Worm (Caenorhabditis elegans) whole organism, mixed stage, embryonic: Measurements from ENCODE around the gene T01B7.13.

Source experiments
- M03D4.4 ChIP-seq: sonication (generic microtip); optimal IDR thresholded peaks from 2 replicates; lab custom pipeline; 2017; ENCODE audit warnings: mild to moderate bottlenecking, missing genetic modification characterization, missing compliant biosample characterization
- bed-3 ChIP-seq: fragments of 200-800 bp; sonication (Bioruptor generic); optimal IDR thresholded peaks from 3 replicates; lab custom pipeline; 2018; ENCODE audit warnings: mild to moderate bottlenecking, missing genetic modification characterization, moderate library complexity, missing compliant biosample characterization
- blmp-1 ChIP-seq: fragments of 150-350 bp; optimal IDR thresholded peaks from 2 replicates; lab custom pipeline; 2014; ENCODE audit warnings: missing biosample characterization, missing genetic modification characterization
- ces-1 ChIP-seq: fragments of 150-350 bp; optimal IDR thresholded peaks from 2 replicates; lab custom pipeline; 2014; ENCODE audit warnings: missing biosample characterization, missing genetic modification reagents, missing genetic modification characterization
- drap-1 ChIP-seq: fragments of 200-800 bp; sonication (Bioruptor generic); optimal IDR thresholded peaks from 3 replicates; lab custom pipeline; 2018; ENCODE audit warnings: mild to moderate bottlenecking, missing genetic modification characterization, missing compliant biosample characterization
- elt-1 ChIP-seq: sonication (generic microtip); optimal IDR thresholded peaks from 2 replicates; lab custom pipeline; 2017; ENCODE audit warnings: missing genetic modification characterization, mild to moderate bottlenecking, missing compliant biosample characterization, antibody characterized with exemption, moderate library complexity, borderline replicate concordance; ENCODE audit not compliant: insufficient read depth
- elt-3 ChIP-seq: fragments of 150-350 bp; optimal IDR thresholded peaks from 2 replicates; lab custom pipeline; 2014; ENCODE audit warnings: missing biosample characterization, missing genetic modification characterization
- flh-1 ChIP-seq: fragments of 200-800 bp; sonication (Bioruptor generic); optimal IDR thresholded peaks from 2 replicates; lab custom pipeline; 2018; ENCODE audit warnings: mild to moderate bottlenecking, missing genetic modification characterization, moderate library complexity, missing compliant biosample characterization
- ham-2 ChIP-seq: fragments of 200-800 bp; sonication (Bioruptor generic); optimal IDR thresholded peaks from 2 replicates; lab custom pipeline; 2018; ENCODE audit warnings: mild to moderate bottlenecking, missing genetic modification characterization, missing compliant biosample characterization
- lin-13 ChIP-seq: fragments of 150-350 bp; optimal IDR thresholded peaks from 2 replicates; lab custom pipeline; 2014; ENCODE audit warnings: missing biosample characterization, missing genetic modification characterization
- lin-32 ChIP-seq: fragments of 200-800 bp; sonication (Bioruptor generic); optimal IDR thresholded peaks from 2 replicates; lab custom pipeline; 2018; ENCODE audit warnings: mild to moderate bottlenecking, missing genetic modification characterization, missing compliant biosample characterization
- lsy-2 ChIP-seq: fragments of 150-350 bp; optimal IDR thresholded peaks from 2 replicates; lab custom pipeline; 2014; ENCODE audit warnings: missing biosample characterization, missing genetic modification characterization
- mab-5 ChIP-seq: fragments of 150-350 bp; optimal IDR thresholded peaks from 2 replicates; lab custom pipeline; 2014; ENCODE audit warnings: missing biosample characterization, missing genetic modification characterization
- mep-1 ChIP-seq: fragments of 150-350 bp; optimal IDR thresholded peaks from 2 replicates; lab custom pipeline; 2017; ENCODE audit warnings: missing biosample characterization, missing genetic modification reagents, missing genetic modification characterization, inconsistent platforms
- mls-2 ChIP-seq: sonication (generic microtip); optimal IDR thresholded peaks from 2 replicates; lab custom pipeline; 2016; ENCODE audit warnings: mild to moderate bottlenecking, missing genetic modification characterization, moderate library complexity, missing compliant biosample characterization
- nhr-12 ChIP-seq: fragments of 150-350 bp; optimal IDR thresholded peaks from 2 replicates; lab custom pipeline; 2014; ENCODE audit warnings: missing biosample characterization, missing genetic modification characterization
- nhr-2 ChIP-seq: fragments of 150-350 bp; optimal IDR thresholded peaks from 2 replicates; lab custom pipeline; 2014; ENCODE audit warnings: missing biosample characterization, missing genetic modification characterization
- nhr-237 ChIP-seq: fragments of 150-350 bp; optimal IDR thresholded peaks from 2 replicates; lab custom pipeline; 2014; ENCODE audit warnings: missing biosample characterization, missing genetic modification characterization
- nhr-28 ChIP-seq: fragments of 150-350 bp; optimal IDR thresholded peaks from 2 replicates; lab custom pipeline; 2014; ENCODE audit warnings: missing biosample characterization, missing genetic modification characterization
- pha-4 ChIP-seq: fragments of 150-350 bp; optimal IDR thresholded peaks from 2 replicates; lab custom pipeline; 2018; ENCODE audit warnings: missing biosample characterization, missing genetic modification reagents, missing genetic modification characterization
- sem-2 ChIP-seq: fragments of 200-800 bp; sonication (Bioruptor generic); optimal IDR thresholded peaks from 2 replicates; lab custom pipeline; 2018; ENCODE audit warnings: mild to moderate bottlenecking, missing genetic modification characterization, missing compliant biosample characterization
- snpc-4 ChIP-seq: fragments of 150-350 bp; optimal IDR thresholded peaks from 2 replicates; lab custom pipeline; 2014; ENCODE audit warnings: missing biosample characterization, missing genetic modification characterization
- tbx-8 ChIP-seq: fragments of 200-800 bp; sonication (Bioruptor generic); optimal IDR thresholded peaks from 2 replicates; lab custom pipeline; 2018; ENCODE audit warnings: mild to moderate bottlenecking, missing genetic modification characterization, moderate library complexity, missing compliant biosample characterization
- unc-120 ChIP-seq: sonication (generic microtip); optimal IDR thresholded peaks from 2 replicates; lab custom pipeline; 2017; ENCODE audit warnings: missing genetic modification characterization, missing compliant biosample characterization; ENCODE audit not compliant: poor library complexity, severe bottlenecking
- unc-39 ChIP-seq: fragments of 150-350 bp; optimal IDR thresholded peaks from 2 replicates; lab custom pipeline; 2014; ENCODE audit warnings: missing biosample characterization, missing genetic modification characterization
- zip-8 ChIP-seq: fragments of 150-350 bp; optimal IDR thresholded peaks from 2 replicates; lab custom pipeline; 2014; ENCODE audit warnings: missing biosample characterization, missing genetic modification characterization
- ztf-11 ChIP-seq: fragments of 150-350 bp; optimal IDR thresholded peaks from 2 replicates; lab custom pipeline; 2014; ENCODE audit warnings: missing biosample characterization, missing genetic modification characterization

Gene T01B7.13

ce11 chrII:8714913-8715447 lies at the start of gene T01B7.13, which contains the start of gene rab-21:
TSS of gene T01B7.13 (plus strand) at chrII:8715397.
TSS of gene rab-21 (minus strand) at chrII:8715013.
- TF ChIP-seq blmp-1 (no peak), elt-1 (tag; lab: Kevin White, UChicago) (no peak), mep-1 (tag; lab: Kevin White, UChicago) (no peak), ztf-11 (tag; lab: Kevin White, UChicago) (no peak), ces-1 (GFP tag; lab: Kevin White, UChicago) (no peak), flh-1 (GFP tag; lab: Kevin White, UChicago) (no peak)

DNA sequence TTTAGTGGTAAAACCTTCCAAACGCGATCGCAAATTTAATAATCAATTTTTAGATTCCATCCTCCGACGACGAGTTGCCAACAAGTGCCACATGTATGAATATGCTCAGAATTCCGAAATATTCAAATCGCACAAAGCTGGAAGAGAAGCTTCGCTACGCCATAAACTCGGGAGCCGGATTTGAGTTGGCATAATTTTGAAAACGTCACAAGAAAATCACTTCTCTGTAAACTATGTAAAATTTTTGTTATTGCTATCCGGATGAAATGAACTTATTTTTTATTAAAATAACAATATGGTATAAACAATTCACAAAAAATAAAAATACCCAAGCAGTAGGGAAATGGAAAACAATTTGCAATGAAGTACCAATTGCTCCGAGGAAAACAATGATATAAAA lies 46.3 kb upstream of the T01B7.13 start:
- TF ChIP-seq lsy-2 (tag; lab: Kevin White, UChicago) = no peak
- TF ChIP-seq, all 35 proteins: peak for 0

ce11 chrII:8670835-8671234 lies 44.4 kb upstream of the T01B7.13 start:
- TF ChIP-seq lin-32 (GFP tag; lab: Kevin White, UChicago) (no peak), sem-2 (GFP tag; lab: Kevin White, UChicago) (no peak), unc-120 (tag; lab: Kevin White, UChicago) (no peak), M03D4.4 (tag; lab: Kevin White, UChicago) (no peak), lsy-2 (tag; lab: Kevin White, UChicago) (no peak), lin-13 (tag; lab: Kevin White, UChicago) (no peak), nhr-2 (tag; lab: Kevin White, UChicago) (no peak), nhr-28 (tag; lab: Kevin White, UChicago) (no peak), zip-8 (tag; lab: Kevin White, UChicago) (no peak), unc-39 (tag; lab: Kevin White, UChicago) (no peak), pha-4 (no peak), ces-1 (GFP tag; lab: Kevin White, UChicago) (no peak), nhr-237 (tag; lab: Kevin White, UChicago) (no peak), mab-5 (tag; lab: Kevin White, UChicago) (no peak), elt-3 (tag; lab: Kevin White, UChicago) (no peak), drap-1 (no peak), snpc-4 (no peak), blmp-1 (no peak)

DNA sequence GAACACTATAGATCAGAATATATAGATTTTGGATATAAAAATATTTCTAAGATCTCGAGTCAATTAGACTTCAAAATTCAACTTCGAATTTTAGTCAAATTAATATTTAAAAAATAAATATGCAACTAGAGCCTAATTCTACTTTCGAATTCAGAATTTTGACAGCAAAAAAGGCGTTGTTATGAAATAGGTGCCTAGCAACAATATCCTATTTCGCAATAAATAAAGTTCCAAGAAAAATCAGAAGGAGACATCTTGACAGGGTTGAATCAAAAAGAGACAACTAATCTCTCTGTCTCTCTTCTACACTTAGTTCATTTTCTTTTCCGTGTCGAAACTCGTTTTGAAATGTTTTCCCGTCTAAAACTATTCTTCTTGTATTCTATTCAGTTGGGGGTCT lies 39.8 kb upstream of the T01B7.13 start:
- TF ChIP-seq nhr-28 (tag; lab: Kevin White, UChicago) = no peak
- TF ChIP-seq mep-1 (tag; lab: Kevin White, UChicago) = no peak
- no peak for TF ChIP-seq elt-3 (tag; lab: Kevin White, UChicago)
- TF ChIP-seq ces-1 (GFP tag; lab: Kevin White, UChicago) = no peak
- TF ChIP-seq elt-1 (tag; lab: Kevin White, UChicago) = no peak
- no peak for TF ChIP-seq mls-2 (tag; lab: Kevin White, UChicago)
- TF ChIP-seq ham-2 (GFP tag; lab: Kevin White, UChicago) = no peak
- no peak for TF ChIP-seq tbx-8 (GFP tag; lab: Kevin White, UChicago)
- TF ChIP-seq lsy-2 (tag; lab: Kevin White, UChicago) = no peak
- no peak for TF ChIP-seq nhr-2 (tag; lab: Kevin White, UChicago)
- no peak for TF ChIP-seq mab-5 (tag; lab: Kevin White, UChicago)
- TF ChIP-seq bed-3 = no peak
- TF ChIP-seq blmp-1 = no peak
- no peak for TF ChIP-seq zip-8 (tag; lab: Kevin White, UChicago)
- no peak for TF ChIP-seq lin-32 (GFP tag; lab: Kevin White, UChicago)
- no peak for TF ChIP-seq nhr-237 (tag; lab: Kevin White, UChicago)
- no peak for TF ChIP-seq unc-39 (tag; lab: Kevin White, UChicago)
- no peak for TF ChIP-seq pha-4

ce11 chrII:8679799-8680198 lies 35.4 kb upstream of the T01B7.13 start:
- TF ChIP-seq pha-4 = no peak
- no peak for TF ChIP-seq drap-1
- TF ChIP-seq nhr-28 (tag; lab: Kevin White, UChicago) = no peak
- no peak for TF ChIP-seq bed-3
- no peak for TF ChIP-seq nhr-12 (tag; lab: Kevin White, UChicago)
- no peak for TF ChIP-seq lin-13 (tag; lab: Kevin White, UChicago)
- TF ChIP-seq flh-1 (GFP tag; lab: Kevin White, UChicago) = no peak

DNA sequence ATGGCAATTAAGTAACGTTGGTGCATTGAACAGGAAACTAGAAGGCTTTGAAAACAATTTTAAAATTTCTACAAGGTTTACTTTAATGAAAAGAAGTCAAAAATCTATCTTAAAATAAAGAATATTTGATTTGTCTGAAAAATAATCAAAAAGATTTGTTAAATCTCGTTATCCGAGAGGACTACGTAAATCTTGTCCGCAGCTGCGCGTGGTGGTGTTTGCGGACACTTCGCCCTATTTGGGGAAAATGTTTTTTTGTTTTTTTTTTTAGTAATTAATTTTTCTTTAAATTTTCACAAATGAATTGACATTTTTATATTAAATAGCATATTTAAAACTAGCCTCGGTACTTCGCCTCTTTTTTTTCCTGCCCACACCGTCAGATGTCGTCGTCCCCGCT lies 31.3 kb upstream of the T01B7.13 start:
- no peak for TF ChIP-seq lsy-2 (tag; lab: Kevin White, UChicago)
- peak; percentile 55 for TF ChIP-seq ces-1 (GFP tag; lab: Kevin White, UChicago)
- peak; percentile 21 for TF ChIP-seq mep-1 (tag; lab: Kevin White, UChicago)
- TF ChIP-seq lin-32 (GFP tag; lab: Kevin White, UChicago) = no peak
- peak; percentile 93 for TF ChIP-seq unc-120 (tag; lab: Kevin White, UChicago)
